Fruit fly (Drosophila melanogaster) whole organism, embryonic: Measurements from ENCODE around the gene Nthl1.

Source experiments
- Awh ChIP-seq: fragments of 200-800 bp; sonication (Bioruptor generic); IDR thresholded peaks from 2 replicates; pipeline ENCODE4, ENCODE4 v1.3.6; 2022; ENCODE audit warnings: missing biosample characterization, missing genetic modification characterization
- CG10959 ChIP-seq: fragments of 200-800 bp; sonication (Bioruptor generic); IDR thresholded peaks from 2 replicates; pipeline ENCODE4 v1.3.6; 2022; ENCODE audit warnings: missing biosample characterization, missing genetic modification characterization
- CG12299 ChIP-seq: fragments of 200-800 bp; sonication (Bioruptor generic); optimal IDR thresholded peaks from 2 replicates; lab custom pipeline; 2018; ENCODE audit warnings: missing biosample characterization, mild to moderate bottlenecking, missing genetic modification characterization
- CG12659 ChIP-seq: fragments of 200-800 bp; sonication (Bioruptor generic); optimal IDR thresholded peaks from 3 replicates; lab custom pipeline; 2017; ENCODE audit warnings: mild to moderate bottlenecking, missing biosample characterization, missing genetic modification reagents, missing genetic modification characterization
- CG14014 ChIP-seq: fragments of 200-800 bp; sonication (Bioruptor generic); IDR thresholded peaks from 2 replicates; pipeline ENCODE4 v1.3.6; 2022; ENCODE audit warnings: missing biosample characterization, missing genetic modification characterization
- CG1602 ChIP-seq: fragments of 200-800 bp; sonication (Bioruptor generic); optimal IDR thresholded peaks from 3 replicates; lab custom pipeline; 2016; ENCODE audit warnings: missing biosample characterization, missing genetic modification characterization
- CG16779 ChIP-seq: fragments of 200-800 bp; sonication (Bioruptor generic); IDR thresholded peaks from 2 replicates; pipeline ENCODE4 v1.3.6; 2022; ENCODE audit warnings: missing biosample characterization, missing genetic modification characterization
- CG17186 ChIP-seq: fragments of 200-800 bp; sonication (Bioruptor generic); optimal IDR thresholded peaks from 3 replicates; lab custom pipeline; 2017; ENCODE audit warnings: missing biosample characterization, missing genetic modification reagents, missing genetic modification characterization
- CG2889 ChIP-seq: fragments of 200-800 bp; sonication (Bioruptor generic); IDR thresholded peaks from 3 replicates; pipeline ENCODE4 v1.3.6; 2022; ENCODE audit warnings: missing biosample characterization, missing genetic modification characterization
- CG30403 ChIP-seq: fragments of 200-800 bp; sonication (Bioruptor generic); optimal IDR thresholded peaks from 3 replicates; lab custom pipeline; 2016; ENCODE audit warnings: missing biosample characterization, missing genetic modification characterization
- CG30431 ChIP-seq: fragments of 200-800 bp; sonication (Bioruptor generic); optimal IDR thresholded peaks from 2 replicates; lab custom pipeline; 2017; ENCODE audit warnings: missing biosample characterization, missing genetic modification characterization
- CG32767 ChIP-seq: fragments of 200-800 bp; sonication (Bioruptor generic); IDR thresholded peaks from 2 replicates; pipeline ENCODE4 v1.3.6; 2022; ENCODE audit warnings: missing biosample characterization, missing genetic modification characterization
- CG4360 ChIP-seq: fragments of 200-800 bp; sonication (Bioruptor generic); IDR thresholded peaks from 2 replicates; pipeline ENCODE4 v1.3.6; 2022; ENCODE audit warnings: missing biosample characterization, missing genetic modification characterization
- CG43689 ChIP-seq: fragments of 200-800 bp; sonication (Bioruptor generic); IDR thresholded peaks from 2 replicates; pipeline ENCODE4 v1.3.6; 2022; ENCODE audit warnings: missing biosample characterization, missing genetic modification characterization
- CG4707 ChIP-seq: fragments of 200-800 bp; sonication (Bioruptor generic); optimal IDR thresholded peaks from 2 replicates; lab custom pipeline; 2018; ENCODE audit warnings: missing biosample characterization, mild to moderate bottlenecking, missing genetic modification characterization, moderate library complexity
- CG6683 ChIP-seq: fragments of 200-800 bp; sonication (Bioruptor generic); optimal IDR thresholded peaks from 2 replicates; lab custom pipeline; 2017; ENCODE audit warnings: missing biosample characterization, mild to moderate bottlenecking, missing genetic modification characterization, missing genetic modification reagents
- CG7786 ChIP-seq: fragments of 200-800 bp; sonication (Bioruptor generic); optimal IDR thresholded peaks from 2 replicates; lab custom pipeline; 2016; ENCODE audit warnings: missing biosample characterization, missing genetic modification characterization
- CG8765 ChIP-seq: fragments of 200-800 bp; sonication (Bioruptor generic); IDR thresholded peaks from 2 replicates; pipeline ENCODE4 v1.3.6; 2022; ENCODE audit warnings: missing biosample characterization, missing genetic modification characterization
- CG8924 ChIP-seq: fragments of 200-800 bp; optimal IDR thresholded peaks from 3 replicates; lab custom pipeline; 2019; ENCODE audit warnings: missing biosample characterization, mild to moderate bottlenecking, missing genetic modification characterization, moderate library complexity
- CrebB ChIP-seq: fragments of 200-800 bp; sonication (Bioruptor generic); optimal IDR thresholded peaks from 3 replicates; lab custom pipeline; 2018; ENCODE audit warnings: missing biosample characterization, mild to moderate bottlenecking, missing genetic modification characterization
- Doc2 ChIP-seq: fragments of 200-800 bp; sonication (Bioruptor generic); IDR thresholded peaks from 2 replicates; pipeline ENCODE4 v1.3.6; 2022; ENCODE audit warnings: missing biosample characterization, missing genetic modification characterization
- E2f2 ChIP-seq: fragments of 200-800 bp; sonication (Bioruptor generic); IDR thresholded peaks from 2 replicates; pipeline ENCODE4 v1.3.6; 2022; ENCODE audit warnings: missing biosample characterization, missing genetic modification characterization
- Elba2 ChIP-seq: fragments of 200-800 bp; sonication (Bioruptor generic); optimal IDR thresholded peaks from 3 replicates; lab custom pipeline; 2016; ENCODE audit warnings: missing biosample characterization, missing genetic modification characterization
- HHEX ChIP-seq: fragments of 200-800 bp; sonication (Bioruptor generic); optimal IDR thresholded peaks from 3 replicates; lab custom pipeline; 2017; ENCODE audit warnings: missing biosample characterization, mild to moderate bottlenecking, missing genetic modification characterization, missing genetic modification reagents
- HLH3B ChIP-seq: fragments of 200-800 bp; sonication (Bioruptor generic); IDR thresholded peaks from 2 replicates; pipeline ENCODE4 v1.3.6; 2022; ENCODE audit warnings: missing biosample characterization, missing genetic modification characterization
- Hmr ChIP-seq: fragments of 200-800 bp; sonication (Bioruptor generic); optimal IDR thresholded peaks from 3 replicates; lab custom pipeline; 2017; ENCODE audit warnings: mild to moderate bottlenecking, missing biosample characterization, missing genetic modification reagents, missing genetic modification characterization
- Lim3 ChIP-seq: fragments of 200-800 bp; sonication (Bioruptor generic); IDR thresholded peaks from 2 replicates; pipeline ENCODE4 v1.3.6; 2022; ENCODE audit warnings: missing biosample characterization, missing genetic modification characterization
- MTF-1 ChIP-seq: fragments of 200-800 bp; sonication (Bioruptor generic); optimal IDR thresholded peaks from 2 replicates; lab custom pipeline; 2018; ENCODE audit warnings: missing biosample characterization, mild to moderate bottlenecking, missing genetic modification characterization, borderline replicate concordance
- Med ChIP-seq: fragments of 200-800 bp; sonication (Bioruptor generic); peaks from one replicate; lab custom pipeline; 2016; ENCODE audit warnings: missing biosample characterization, missing genetic modification characterization, mild to moderate bottlenecking, inconsistent platforms, moderate library complexity
- Meics ChIP-seq: fragments of 200-800 bp; sonication (Bioruptor generic); optimal IDR thresholded peaks from 2 replicates; lab custom pipeline; 2017; ENCODE audit warnings: missing biosample characterization, mild to moderate bottlenecking, missing genetic modification characterization
- NK7.1 ChIP-seq: fragments of 200-800 bp; sonication (Bioruptor generic); optimal IDR thresholded peaks from 3 replicates; lab custom pipeline; 2016; ENCODE audit warnings: missing biosample characterization, missing genetic modification characterization
- Neu2 ChIP-seq: fragments of 200-800 bp; sonication (Bioruptor generic); optimal IDR thresholded peaks from 3 replicates; lab custom pipeline; 2016; ENCODE audit warnings: missing biosample characterization, missing genetic modification characterization, borderline replicate concordance
- Tbp ChIP-seq: fragments of >200 bp; optimal IDR thresholded peaks from 2 replicates; lab custom pipeline; 2018; ENCODE audit warnings: missing biosample characterization, missing genetic modification characterization
- corto ChIP-seq: fragments of 200-800 bp; sonication (Bioruptor generic); optimal IDR thresholded peaks from 2 replicates; lab custom pipeline; 2016; ENCODE audit warnings: missing biosample characterization, mild to moderate bottlenecking, missing genetic modification characterization, moderate library complexity
- dpn ChIP-seq, 2 experiments: fragments of 200-800 bp; sonication (Bioruptor generic); optimal IDR thresholded peaks; 3 replicates each; lab custom pipeline; 2016; ENCODE audit warnings: missing biosample characterization in 2 of 2, missing genetic modification characterization in 2 of 2
- exex ChIP-seq: fragments of 200-800 bp; sonication (Bioruptor generic); optimal IDR thresholded peaks from 4 replicates; lab custom pipeline; 2018; ENCODE audit warnings: missing biosample characterization, mild to moderate bottlenecking, missing genetic modification characterization, moderate library complexity
- fd64A ChIP-seq: fragments of 200-800 bp; sonication (Bioruptor generic); optimal IDR thresholded peaks from 3 replicates; lab custom pipeline; 2018; ENCODE audit warnings: missing biosample characterization, mild to moderate bottlenecking, missing genetic modification characterization
- fru ChIP-seq: fragments of >200 bp; optimal IDR thresholded peaks from 2 replicates; lab custom pipeline; 2017
- gcm2 ChIP-seq: fragments of 200-800 bp; sonication (Bioruptor generic); optimal IDR thresholded peaks from 2 replicates; lab custom pipeline; 2016; ENCODE audit warnings: missing biosample characterization, missing genetic modification characterization
- her ChIP-seq: fragments of 200-800 bp; sonication (Bioruptor generic); optimal IDR thresholded peaks from 2 replicates; lab custom pipeline; 2016; ENCODE audit warnings: missing biosample characterization, missing genetic modification characterization
- hth ChIP-seq: fragments of >200 bp; optimal IDR thresholded peaks from 2 replicates; lab custom pipeline; 2017; ENCODE audit warnings: inconsistent platforms
- kah ChIP-seq: fragments of 200-800 bp; sonication (Bioruptor generic); optimal IDR thresholded peaks from 2 replicates; lab custom pipeline; 2018; ENCODE audit warnings: missing biosample characterization, mild to moderate bottlenecking, missing genetic modification characterization
- nerfin-2 ChIP-seq: fragments of 200-800 bp; sonication (Bioruptor generic); IDR thresholded peaks from 2 replicates; pipeline ENCODE4 v1.3.6; 2022; ENCODE audit warnings: missing biosample characterization, missing genetic modification characterization; ENCODE audit not compliant: partially characterized antibody
- pzg ChIP-seq: fragments of 200-800 bp; sonication (Bioruptor generic); optimal IDR thresholded peaks from 3 replicates; lab custom pipeline; 2018; ENCODE audit warnings: missing biosample characterization, mild to moderate bottlenecking, missing genetic modification characterization, moderate library complexity
- sisA ChIP-seq: fragments of 200-800 bp; sonication (Bioruptor generic); IDR thresholded peaks from 2 replicates; pipeline ENCODE4 v1.3.6; 2022; ENCODE audit warnings: missing biosample characterization, missing genetic modification characterization
- sug ChIP-seq: fragments of 200-800 bp; optimal IDR thresholded peaks from 2 replicates; lab custom pipeline; 2019; ENCODE audit warnings: missing biosample characterization, mild to moderate bottlenecking, missing genetic modification characterization, moderate library complexity
- tap ChIP-seq: fragments of 200-800 bp; optimal IDR thresholded peaks from 3 replicates; lab custom pipeline; 2019; ENCODE audit warnings: missing biosample characterization, mild to moderate bottlenecking, missing genetic modification characterization, moderate library complexity
- tx ChIP-seq: fragments of 200-800 bp; sonication (Bioruptor generic); optimal IDR thresholded peaks from 2 replicates; lab custom pipeline; 2016; ENCODE audit warnings: missing biosample characterization, missing genetic modification characterization
- usp ChIP-seq: fragments of >200 bp; optimal IDR thresholded peaks from 2 replicates; lab custom pipeline; 2017; ENCODE audit warnings: missing biosample characterization, missing genetic modification characterization
- yki ChIP-seq: fragments of >200 bp; optimal IDR thresholded peaks from 3 replicates; lab custom pipeline; 2018
- zfh2 ChIP-seq: fragments of 200-800 bp; sonication (Bioruptor generic); optimal IDR thresholded peaks from 2 replicates; lab custom pipeline; 2016; ENCODE audit warnings: missing biosample characterization, missing genetic modification characterization

Gene Nthl1

DNA sequence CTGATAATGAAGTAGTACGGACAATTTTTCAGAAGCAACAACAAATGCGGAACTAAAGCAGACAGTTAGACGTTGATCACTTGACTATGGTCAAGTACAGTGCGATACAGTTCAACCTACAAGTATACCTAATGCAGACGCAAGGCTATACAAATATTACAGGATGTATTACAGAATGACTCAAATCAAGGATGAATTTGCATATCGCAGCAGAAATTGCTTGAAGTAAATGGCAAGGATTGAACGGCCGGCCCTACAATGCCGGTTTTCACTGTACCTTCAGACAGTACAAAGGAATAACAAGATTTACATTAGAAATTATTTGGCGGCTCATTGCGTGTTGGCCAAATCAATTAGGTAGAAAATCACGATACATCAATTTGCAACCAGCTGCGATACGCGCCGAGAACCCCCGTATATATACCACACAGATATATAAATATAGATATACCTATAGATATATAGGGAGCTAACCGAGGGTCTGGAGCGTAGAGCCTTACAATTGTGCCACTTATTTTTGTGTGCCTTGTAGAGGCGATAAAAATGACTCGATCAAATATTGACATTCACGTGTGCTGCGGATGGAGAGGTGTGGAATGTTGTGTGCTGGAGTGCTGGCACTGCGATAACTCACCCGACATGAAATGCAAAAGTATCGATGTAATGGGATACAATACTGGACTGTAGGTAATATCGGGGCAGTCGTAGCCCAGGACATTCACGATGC is 46.1 kb downstream of the Nthl1 start (continued):
- TF ChIP-seq CG6683 (GFP tag; lab: Kevin White, UChicago) (no peak), CG14014 (GFP tag; lab: Robert Waterston, UW) (peak; percentile 70; the same call in 1 of the 2 replicates), HLH3B (GFP tag; lab: Robert Waterston, UW) (0 out of 2 replicates have a peak, but pooled peaks have one; percentile 53), fd64A (no peak), Neu2 (GFP tag; lab: Kevin White, UChicago) (no peak), gcm2 (no peak), kah (no peak), CG12659 (GFP tag; lab: Kevin White, UChicago) (peak; percentile 41), exex (peak; percentile 26), CG4360 (no peak), tap (tag; lab: Kevin White, UChicago) (no peak), CG10959 (GFP tag; lab: Robert Waterston, UW) (no peak), CG2889 (GFP tag; lab: Robert Waterston, UW) (no peak), hth (lab: Kevin White, UChicago) (no peak), Tbp (no peak), her (peak; percentile 39), dpn (GFP tag; optimal IDR thresholded peaks at IDR 0.05; lab: Kevin White, UChicago) (peak; percentile 50 to 59), Doc2 (GFP tag; lab: Robert Waterston, UW) (no peak), Hmr (GFP tag; lab: Kevin White, UChicago) (peak; percentile 73), usp (no peak), Awh (GFP tag; lab: Robert Waterston, UW) (peak; percentile 32; the same call in 1 of the 2 replicates), CG30431 (GFP tag; lab: Kevin White, UChicago) (no peak), CG12299 (tag; lab: Kevin White, UChicago) (no peak), CG16779 (GFP tag; lab: Robert Waterston, UW) (peak; percentile 61; the same call in 1 of the 2 replicates), CG32767 (no peak), NK7.1 (GFP tag; lab: Kevin White, UChicago) (no peak), Med (peak; percentile 94), Elba2 (GFP tag; lab: Kevin White, UChicago) (no peak), tx (GFP tag; lab: Kevin White, UChicago) (no peak), E2f2 (0 out of 2 replicates have a peak, but pooled peaks have one; percentile 29), HHEX (GFP tag; lab: Kevin White, UChicago) (peak; percentile 63), CG30403 (peak; percentile 59), CG4707 (GFP tag; lab: Kevin White, UChicago) (no peak), CG8924 (tag; lab: Kevin White, UChicago) (no peak), yki (lab: Kevin White, UChicago) (no peak), CrebB (no peak), sug (tag; lab: Kevin White, UChicago) (no peak), CG43689 (0 out of 2 replicates have a peak, but pooled peaks have one; percentile 17), fru (lab: Kevin White, UChicago) (no peak), nerfin-2 (GFP tag; lab: Robert Waterston, UW) (no peak), pzg (GFP tag; lab: Kevin White, UChicago) (no peak), CG17186 (no peak), CG7786 (GFP tag; lab: Kevin White, UChicago) (peak; percentile 55), CG8765 (GFP tag; lab: Robert Waterston, UW) (peak; percentile 36; the same call in 1 of the 2 replicates), zfh2 (GFP tag; lab: Kevin White, UChicago) (peak; percentile 61), sisA (GFP tag; lab: Robert Waterston, UW) (peak; percentile 55), Lim3 (no peak), CG1602 (GFP tag; lab: Kevin White, UChicago) (no peak), MTF-1 (GFP tag; lab: Kevin White, UChicago) (no peak), corto (no peak), Meics (GFP tag; lab: Kevin White, UChicago) (peak; percentile 73)
- TF ChIP-seq, all 482 proteins: peak for 210
